Fruit fly (Drosophila melanogaster) whole organism, embryonic: Measurements from ENCODE around the gene unc-45.

Experiments
- BEAF-32 ChIP-seq: fragments of 200-800 bp; sonication (Bioruptor generic); optimal IDR thresholded peaks from 3 replicates; lab custom pipeline; 2017; ENCODE audit warnings: missing biosample characterization, missing genetic modification characterization, mild to moderate bottlenecking, moderate library complexity, missing genetic modification reagents
- CG10147 ChIP-seq: fragments of 200-800 bp; sonication (Bioruptor generic); optimal IDR thresholded peaks from 2 replicates; lab custom pipeline; 2019; ENCODE audit warnings: missing biosample characterization, mild to moderate bottlenecking, missing genetic modification characterization, moderate library complexity
- CG10321 ChIP-seq: fragments of 200-800 bp; sonication (Bioruptor generic); IDR thresholded peaks from 2 replicates; pipeline ENCODE4 v1.3.6; 2022; ENCODE audit warnings: missing biosample characterization, missing genetic modification characterization
- CG10565 ChIP-seq: fragments of 200-800 bp; sonication (Bioruptor generic); optimal IDR thresholded peaks from 3 replicates; lab custom pipeline; 2016; ENCODE audit warnings: missing biosample characterization, mild to moderate bottlenecking, missing genetic modification characterization
- CG1233 ChIP-seq: fragments of 200-800 bp; sonication (Bioruptor generic); optimal IDR thresholded peaks from 4 replicates; lab custom pipeline; 2018; ENCODE audit warnings: missing biosample characterization, mild to moderate bottlenecking, missing genetic modification characterization
- CG12769 ChIP-seq: fragments of 200-800 bp; sonication (Bioruptor generic); optimal IDR thresholded peaks from 2 replicates; lab custom pipeline; 2019; ENCODE audit warnings: missing biosample characterization, mild to moderate bottlenecking, missing genetic modification characterization, moderate library complexity
- CG13287 ChIP-seq: fragments of 200-800 bp; sonication (Bioruptor generic); IDR thresholded peaks from 2 replicates; pipeline ENCODE4 v1.3.6; 2022; ENCODE audit warnings: missing biosample characterization, missing genetic modification characterization; ENCODE audit not compliant: partially characterized antibody
- CG14014 ChIP-seq: fragments of 200-800 bp; sonication (Bioruptor generic); IDR thresholded peaks from 2 replicates; pipeline ENCODE4 v1.3.6; 2022; ENCODE audit warnings: missing biosample characterization, missing genetic modification characterization
- CG15011 ChIP-seq: fragments of 200-800 bp; sonication (Bioruptor generic); optimal IDR thresholded peaks from 3 replicates; lab custom pipeline; 2018; ENCODE audit warnings: missing biosample characterization, mild to moderate bottlenecking, missing genetic modification characterization
- CG16813 ChIP-seq: fragments of 200-800 bp; sonication (Bioruptor generic); IDR thresholded peaks from 3 replicates; pipeline ENCODE4 v1.3.6; 2022; ENCODE audit warnings: missing biosample characterization, missing genetic modification characterization; ENCODE audit not compliant: partially characterized antibody
- CG2875 ChIP-seq: fragments of 200-800 bp; sonication (Bioruptor generic); optimal IDR thresholded peaks from 2 replicates; lab custom pipeline; 2017; ENCODE audit warnings: missing biosample characterization, mild to moderate bottlenecking, missing genetic modification characterization, missing genetic modification reagents
- CG32772 ChIP-seq: fragments of 200-800 bp; sonication (Bioruptor generic); IDR thresholded peaks from 2 replicates; pipeline ENCODE4 v1.3.6; 2022; ENCODE audit warnings: missing biosample characterization, missing genetic modification characterization
- CG34224 ChIP-seq: fragments of 200-800 bp; sonication (Bioruptor generic); IDR thresholded peaks from 3 replicates; pipeline ENCODE4 v1.3.6; 2022; ENCODE audit warnings: missing biosample characterization, missing genetic modification characterization; ENCODE audit not compliant: partially characterized antibody
- CG3995 ChIP-seq: fragments of 200-800 bp; sonication (Bioruptor generic); optimal IDR thresholded peaks from 3 replicates; lab custom pipeline; 2016; ENCODE audit warnings: missing biosample characterization, missing genetic modification characterization
- CG4360 ChIP-seq: fragments of 200-800 bp; sonication (Bioruptor generic); IDR thresholded peaks from 2 replicates; pipeline ENCODE4 v1.3.6; 2022; ENCODE audit warnings: missing biosample characterization, missing genetic modification characterization
- CG4617 ChIP-seq: fragments of 200-800 bp; sonication (Bioruptor generic); optimal IDR thresholded peaks from 3 replicates; lab custom pipeline; 2016; ENCODE audit warnings: missing biosample characterization, missing genetic modification characterization, borderline replicate concordance
- CG7271 ChIP-seq: fragments of 200-800 bp; sonication (Bioruptor generic); optimal IDR thresholded peaks from 2 replicates; lab custom pipeline; 2018; ENCODE audit warnings: missing biosample characterization, mild to moderate bottlenecking, missing genetic modification characterization, moderate library complexity
- CG9797 ChIP-seq: fragments of 200-800 bp; sonication (Bioruptor generic); optimal IDR thresholded peaks from 3 replicates; lab custom pipeline; 2018; ENCODE audit warnings: missing biosample characterization, mild to moderate bottlenecking, missing genetic modification characterization
- Chrac-16 ChIP-seq: fragments of 200-800 bp; sonication (Bioruptor generic); optimal IDR thresholded peaks from 3 replicates; lab custom pipeline; 2016; ENCODE audit warnings: missing biosample characterization, missing genetic modification characterization
- D19A ChIP-seq: fragments of 200-800 bp; optimal IDR thresholded peaks from 3 replicates; lab custom pipeline; 2019; ENCODE audit warnings: missing biosample characterization, mild to moderate bottlenecking, missing genetic modification characterization, moderate library complexity
- Doc3 ChIP-seq: fragments of 200-800 bp; sonication (Bioruptor generic); IDR thresholded peaks from 3 replicates; pipeline ENCODE4 v1.3.6; 2022; ENCODE audit warnings: missing biosample characterization, missing genetic modification characterization; ENCODE audit not compliant: partially characterized antibody
- Dref ChIP-seq: fragments of 200-800 bp; sonication (Bioruptor generic); IDR thresholded peaks from 2 replicates; pipeline ENCODE4 v1.3.6; 2022; ENCODE audit warnings: missing biosample characterization, missing genetic modification characterization
- Gsc ChIP-seq: fragments of 200-800 bp; sonication (Bioruptor generic); IDR thresholded peaks from 2 replicates; pipeline ENCODE4 v1.3.6; 2022; ENCODE audit warnings: missing biosample characterization, missing genetic modification characterization
- Gug ChIP-seq: fragments of 200-800 bp; sonication (Bioruptor generic); IDR thresholded peaks from 4 replicates; pipeline ENCODE4 v1.3.6; 2022; ENCODE audit warnings: missing biosample characterization, missing genetic modification characterization
- Nf-YC ChIP-seq: fragments of 200-800 bp; optimal IDR thresholded peaks from 3 replicates; lab custom pipeline; 2019; ENCODE audit warnings: missing biosample characterization, mild to moderate bottlenecking, missing genetic modification characterization, moderate library complexity
- Pdp1 ChIP-seq, 2 experiments: fragments of 200-800 bp; sonication (Bioruptor generic); optimal IDR thresholded peaks; 3 replicates each; lab custom pipeline; 2016; ENCODE audit warnings: missing biosample characterization in 2 of 2, missing genetic modification characterization in 2 of 2, mild to moderate bottlenecking in 1 of 2, moderate library complexity in 1 of 2
- Sin3A ChIP-seq: fragments of >200 bp; optimal IDR thresholded peaks from 2 replicates; lab custom pipeline; 2018
- Taf1 ChIP-seq: fragments of 200-800 bp; sonication (Bioruptor generic); IDR thresholded peaks from 2 replicates; pipeline ENCODE4 v1.3.6; 2022; ENCODE audit warnings: missing biosample characterization, missing genetic modification characterization
- Trl ChIP-seq, 3 experiments: fragments of >200 bp in 2 of 3; fragments of 200-800 bp in 1 of 3; sonication (Bioruptor generic) in 1 of 3; optimal IDR thresholded peaks; 2 replicates in 1 of 3; 3 replicates in 2 of 3; lab custom pipeline; 2016 to 2017; ENCODE audit warnings: missing biosample characterization in 1 of 3, missing genetic modification characterization in 1 of 3
- YL-1 ChIP-seq: fragments of 200-800 bp; sonication (Bioruptor generic); optimal IDR thresholded peaks from 3 replicates; lab custom pipeline; 2017; ENCODE audit warnings: missing biosample characterization, mild to moderate bottlenecking, missing genetic modification characterization
- ato ChIP-seq: fragments of 200-800 bp; sonication (Bioruptor generic); IDR thresholded peaks from 2 replicates; pipeline ENCODE4 v1.3.6; 2022; ENCODE audit warnings: missing biosample characterization, missing genetic modification characterization; ENCODE audit not compliant: partially characterized antibody
- bowl ChIP-seq: fragments of 200-800 bp; sonication (Bioruptor generic); IDR thresholded peaks from 2 replicates; pipeline ENCODE4 v1.3.6; 2022; ENCODE audit warnings: missing biosample characterization, missing genetic modification characterization
- br ChIP-seq: fragments of >200 bp; optimal IDR thresholded peaks from 2 replicates; lab custom pipeline; 2017
- chinmo ChIP-seq: fragments of 200-800 bp; sonication (Bioruptor generic); IDR thresholded peaks from 4 replicates; pipeline ENCODE4 v1.3.6; 2022; ENCODE audit warnings: missing biosample characterization, missing genetic modification characterization; ENCODE audit not compliant: partially characterized antibody
- crp ChIP-seq, 2 experiments: fragments of 200-800 bp; sonication (Bioruptor generic); optimal IDR thresholded peaks; 2 replicates in 1 of 2; 3 replicates in 1 of 2; lab custom pipeline; 2017; ENCODE audit warnings: missing biosample characterization in 2 of 2, missing genetic modification characterization in 2 of 2, mild to moderate bottlenecking in 1 of 2, moderate library complexity in 1 of 2
- dmrt99B ChIP-seq: fragments of 200-800 bp; sonication (Bioruptor generic); optimal IDR thresholded peaks from 2 replicates; lab custom pipeline; 2018; ENCODE audit warnings: missing biosample characterization, mild to moderate bottlenecking, missing genetic modification characterization, moderate library complexity
- exex ChIP-seq: fragments of 200-800 bp; sonication (Bioruptor generic); optimal IDR thresholded peaks from 4 replicates; lab custom pipeline; 2018; ENCODE audit warnings: missing biosample characterization, mild to moderate bottlenecking, missing genetic modification characterization, moderate library complexity
- gcm ChIP-seq: fragments of 200-800 bp; sonication (Bioruptor generic); optimal IDR thresholded peaks from 2 replicates; lab custom pipeline; 2019; ENCODE audit warnings: missing biosample characterization, mild to moderate bottlenecking, missing genetic modification characterization, moderate library complexity
- jing ChIP-seq: fragments of 200-800 bp; sonication (Bioruptor generic); optimal IDR thresholded peaks from 2 replicates; lab custom pipeline; 2018; ENCODE audit warnings: missing biosample characterization, mild to moderate bottlenecking, missing genetic modification characterization
- klu ChIP-seq: fragments of 200-800 bp; sonication (Bioruptor generic); IDR thresholded peaks from 2 replicates; pipeline ENCODE4 v1.3.6; 2022; ENCODE audit warnings: missing biosample characterization, missing genetic modification characterization
- kni ChIP-seq: fragments of 200-800 bp; sonication (Bioruptor generic); optimal IDR thresholded peaks from 3 replicates; lab custom pipeline; 2017; ENCODE audit warnings: mild to moderate bottlenecking, missing biosample characterization, missing genetic modification reagents, missing genetic modification characterization
- p53 ChIP-seq: fragments of 200-800 bp; sonication (Bioruptor generic); optimal IDR thresholded peaks from 2 replicates; lab custom pipeline; 2016; ENCODE audit warnings: missing biosample characterization, missing genetic modification characterization
- pfk ChIP-seq: fragments of 200-800 bp; sonication (Bioruptor generic); optimal IDR thresholded peaks from 2 replicates; lab custom pipeline; 2018; ENCODE audit warnings: missing biosample characterization, mild to moderate bottlenecking, missing genetic modification characterization, moderate library complexity
- pum ChIP-seq: fragments of 200-800 bp; sonication (Bioruptor generic); optimal IDR thresholded peaks from 2 replicates; lab custom pipeline; 2016; ENCODE audit warnings: missing biosample characterization, missing genetic modification characterization
- pzg ChIP-seq: fragments of 200-800 bp; sonication (Bioruptor generic); optimal IDR thresholded peaks from 3 replicates; lab custom pipeline; 2018; ENCODE audit warnings: missing biosample characterization, mild to moderate bottlenecking, missing genetic modification characterization, moderate library complexity
- sug ChIP-seq: fragments of 200-800 bp; optimal IDR thresholded peaks from 2 replicates; lab custom pipeline; 2019; ENCODE audit warnings: missing biosample characterization, mild to moderate bottlenecking, missing genetic modification characterization, moderate library complexity
- tna ChIP-seq: fragments of 200-800 bp; sonication (Bioruptor generic); IDR thresholded peaks from 2 replicates; pipeline ENCODE4 v1.3.6; 2022; ENCODE audit warnings: missing biosample characterization, missing genetic modification characterization; ENCODE audit not compliant: partially characterized antibody
- z ChIP-seq: fragments of 200-800 bp; sonication (Bioruptor generic); IDR thresholded peaks from 3 replicates; pipeline ENCODE4 v1.3.6; 2022; ENCODE audit warnings: missing biosample characterization, missing genetic modification characterization

Gene unc-45

DNA sequence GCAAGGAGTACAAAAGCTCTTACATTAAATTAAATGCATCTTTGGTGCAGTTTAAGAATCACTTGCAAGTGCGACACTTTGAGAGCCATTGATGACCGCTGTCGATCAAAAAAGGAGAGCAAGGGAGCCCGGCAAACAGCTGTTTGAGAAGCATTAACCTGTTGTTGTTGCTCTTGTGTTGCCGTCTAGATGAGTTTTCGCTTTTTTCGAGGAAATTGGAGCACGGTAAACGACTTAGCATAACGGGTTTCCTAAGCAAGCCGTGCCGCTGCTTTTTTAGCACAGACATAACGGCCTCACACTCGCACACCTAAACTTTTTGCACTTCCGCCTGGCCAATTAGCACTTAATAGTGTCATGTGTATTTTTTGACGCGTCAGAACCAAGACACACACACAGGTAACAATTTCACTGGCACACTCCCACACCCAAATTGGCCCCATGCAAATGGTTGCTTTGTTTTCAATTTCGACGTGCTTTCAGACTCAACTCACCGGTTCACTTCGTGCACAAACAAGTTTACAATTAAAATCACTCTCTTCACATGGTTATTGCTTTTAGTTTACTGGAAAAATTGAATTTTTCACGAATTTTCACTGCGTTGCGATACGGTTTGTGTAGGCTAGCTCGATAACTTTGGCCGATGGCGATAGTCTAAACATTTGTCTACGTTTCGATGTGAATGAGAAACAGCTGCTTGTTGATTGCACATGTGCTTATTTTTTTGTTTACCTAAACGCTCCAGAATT, 2.8 kb upstream of the unc-45 start, which contains the start of the genes CG10903 and CG2747 (continued):
- TF ChIP-seq Pdp1 (GFP tag; optimal IDR thresholded peaks at IDR 0.05; lab: Kevin White, UChicago): peak in 1 of 2 experiments; percentile 43
- no peak for TF ChIP-seq Gug (GFP tag; lab: Robert Waterston, UW)
- no peak for TF ChIP-seq pfk (GFP tag; lab: Kevin White, UChicago)
- peak; percentile 68 for TF ChIP-seq Dref (GFP tag; lab: Robert Waterston, UW)
- TF ChIP-seq CG4360 (GFP tag; lab: Robert Waterston, UW): peak; percentile 74
- peak; percentile 79 for TF ChIP-seq YL-1 (GFP tag; lab: Kevin White, UChicago)
- TF ChIP-seq chinmo (GFP tag; lab: Robert Waterston, UW): peak; percentile 59; the same call in 1 of the 4 replicates
- TF ChIP-seq CG9797: peak; percentile 12
- TF ChIP-seq Sin3A: peak; percentile 60
- no peak for TF ChIP-seq gcm
- no peak for TF ChIP-seq dmrt99B (tag; lab: Kevin White, UChicago)
- peak; percentile 74 for TF ChIP-seq kni (GFP tag; lab: Kevin White, UChicago)
- TF ChIP-seq CG1233: peak; percentile 3
- TF ChIP-seq z (GFP tag; lab: Robert Waterston, UW): no peak
- no peak for TF ChIP-seq CG15011 (GFP tag; lab: Kevin White, UChicago)
- TF ChIP-seq jing: no peak
- TF ChIP-seq klu (GFP tag; lab: Robert Waterston, UW): peak; percentile 40; the same call in 1 of the 2 replicates
- TF ChIP-seq exex: peak; percentile 39
- TF ChIP-seq tna (GFP tag; lab: Robert Waterston, UW): peak; percentile 35
- TF ChIP-seq br (lab: Kevin White, UChicago): no peak
- TF ChIP-seq CG34224 (GFP tag; lab: Robert Waterston, UW): peak; percentile 62
- TF ChIP-seq ato (GFP tag; lab: Robert Waterston, UW): peak; percentile 46; the same call in 1 of the 2 replicates
- no peak for TF ChIP-seq Taf1 (GFP tag; lab: Robert Waterston, UW)
- TF ChIP-seq Gsc (GFP tag; lab: Robert Waterston, UW): no peak
- peak; percentile 64; the same call in 2 of the 3 replicates for TF ChIP-seq CG16813 (GFP tag; lab: Robert Waterston, UW)
- peak; percentile 70 for TF ChIP-seq sug (tag; lab: Kevin White, UChicago)
- peak; percentile 64; the same call in 2 of the 3 replicates for TF ChIP-seq Doc3 (GFP tag; lab: Robert Waterston, UW)
- TF ChIP-seq crp (GFP tag; optimal IDR thresholded peaks at IDR 0.05; lab: Kevin White, UChicago): peak; percentile 66 to 94
- TF ChIP-seq Trl (optimal IDR thresholded peaks at IDR 0.05; lab: Kevin White, UChicago): no peak
- TF ChIP-seq Trl (GFP tag; optimal IDR thresholded peaks at IDR 0.05; lab: Kevin White, UChicago): no peak
- peak; percentile 67 for TF ChIP-seq pzg
- TF ChIP-seq CG10565 (GFP tag; lab: Kevin White, UChicago): no peak
- TF ChIP-seq bowl (GFP tag; lab: Robert Waterston, UW): no peak
- peak; percentile 41 for TF ChIP-seq CG12769 (tag; lab: Kevin White, UChicago)
- TF ChIP-seq CG13287: peak; percentile 78
- TF ChIP-seq CG10147 (GFP tag; lab: Kevin White, UChicago): peak; percentile 50
- no peak for TF ChIP-seq CG7271
- TF ChIP-seq CG3995 (GFP tag; lab: Kevin White, UChicago): peak; percentile 45
- no peak for TF ChIP-seq CG10321 (GFP tag; lab: Robert Waterston, UW)
- TF ChIP-seq CG14014: no peak
- TF ChIP-seq BEAF-32 (GFP tag; lab: Kevin White, UChicago): peak; percentile 80
- peak; percentile 43 for TF ChIP-seq Nf-YC
- no peak for TF ChIP-seq CG2875 (GFP tag; lab: Kevin White, UChicago)
- peak; percentile 36 for TF ChIP-seq p53
- TF ChIP-seq CG4617: peak; percentile 76
- no peak for TF ChIP-seq D19A (tag; lab: Kevin White, UChicago)
- no peak for TF ChIP-seq pum (GFP tag; lab: Kevin White, UChicago)
- no peak for TF ChIP-seq Chrac-16
- no peak for TF ChIP-seq CG32772
